Worm (Caenorhabditis elegans) whole organism, young adult: ENCODE results near the gene W10G6.1.

ENCODE experiments used
- B0019.2 ChIP-seq: fragments of 200-800 bp; sonication (Bioruptor generic); conservative IDR thresholded peaks from 2 replicates; pipeline ENCODE4 v1.3.6; 2022; ENCODE audit warnings: missing genetic modification reagents, missing genetic modification characterization, missing compliant biosample characterization
- C17E4.6 ChIP-seq: fragments of 200-800 bp; sonication (Bioruptor generic); IDR thresholded peaks from 2 replicates; pipeline ENCODE4 v1.3.6; 2022; ENCODE audit warnings: missing genetic modification reagents, missing genetic modification characterization, missing compliant biosample characterization
- F33H1.4 ChIP-seq: fragments of 200-800 bp; sonication (Bioruptor generic); IDR thresholded peaks from 2 replicates; pipeline ENCODE4 v1.3.6; 2022; ENCODE audit warnings: missing genetic modification reagents, missing genetic modification characterization, missing compliant biosample characterization
- F37B4.10 ChIP-seq: fragments of 200-800 bp; sonication (Bioruptor generic); IDR thresholded peaks from 2 replicates; pipeline ENCODE4 v1.3.6; 2022; ENCODE audit warnings: missing genetic modification characterization, missing compliant biosample characterization
- F39B2.1 ChIP-seq: fragments of 200-800 bp; sonication (Bioruptor generic); IDR thresholded peaks from 2 replicates; pipeline ENCODE4 v1.3.6; 2022; ENCODE audit warnings: missing genetic modification reagents, missing genetic modification characterization, missing compliant biosample characterization
- F52B5.7 ChIP-seq: sonication (generic microtip); optimal IDR thresholded peaks from 2 replicates; lab custom pipeline; 2016; ENCODE audit warnings: mild to moderate bottlenecking, missing genetic modification characterization, missing compliant biosample characterization
- F57C9.4 ChIP-seq: sonication (generic microtip); optimal IDR thresholded peaks from 2 replicates; lab custom pipeline; 2017; ENCODE audit warnings: mild to moderate bottlenecking, missing genetic modification characterization, missing compliant biosample characterization
- T07F8.4 ChIP-seq: sonication (generic microtip); optimal IDR thresholded peaks from 2 replicates; lab custom pipeline; 2016; ENCODE audit warnings: mild to moderate bottlenecking, missing genetic modification characterization, moderate library complexity, missing compliant biosample characterization
- Y53F4B.3 ChIP-seq: fragments of 200-800 bp; sonication (Bioruptor generic); IDR thresholded peaks from 2 replicates; pipeline ENCODE4 v1.3.6; 2022; ENCODE audit warnings: missing genetic modification reagents, missing genetic modification characterization, missing compliant biosample characterization
- Y53G8AR.9 ChIP-seq: fragments of 200-800 bp; sonication (Bioruptor generic); conservative IDR thresholded peaks from 2 replicates; pipeline ENCODE4 v1.3.6; 2022; ENCODE audit warnings: missing genetic modification reagents, missing genetic modification characterization, missing compliant biosample characterization
- Y56A3A.18 ChIP-seq: fragments of 200-800 bp; sonication (Bioruptor generic); IDR thresholded peaks from 2 replicates; pipeline ENCODE4 v1.3.6; 2022; ENCODE audit warnings: missing genetic modification reagents, missing genetic modification characterization, missing compliant biosample characterization
- Y95B8A.8 ChIP-seq: fragments of 200-800 bp; sonication (Bioruptor generic); IDR thresholded peaks from 2 replicates; pipeline ENCODE4 v1.3.6; 2022; ENCODE audit warnings: missing genetic modification reagents, missing genetic modification characterization, missing compliant biosample characterization
- bed-1 ChIP-seq: fragments of 200-800 bp; sonication (Bioruptor generic); IDR thresholded peaks from 2 replicates; pipeline ENCODE4 v1.3.6; 2022; ENCODE audit warnings: missing genetic modification reagents, missing genetic modification characterization, missing compliant biosample characterization
- ceh-27 ChIP-seq: fragments of 200-800 bp; sonication (Bioruptor generic); optimal IDR thresholded peaks from 2 replicates; lab custom pipeline; 2018; ENCODE audit warnings: mild to moderate bottlenecking, missing genetic modification characterization, moderate library complexity, missing compliant biosample characterization
- chd-7 ChIP-seq: sonication (generic microtip); optimal IDR thresholded peaks from 2 replicates; lab custom pipeline; 2016; ENCODE audit warnings: mild to moderate bottlenecking, missing genetic modification characterization, moderate library complexity, missing compliant biosample characterization
- dox-1 ChIP-seq: fragments of 200-800 bp; sonication (Bioruptor generic); IDR thresholded peaks from 2 replicates; pipeline ENCODE4 v1.3.6; 2022; ENCODE audit warnings: missing genetic modification reagents, missing genetic modification characterization, missing compliant biosample characterization
- dpl-1 ChIP-seq: fragments of 150-350 bp; optimal IDR thresholded peaks from 2 replicates; lab custom pipeline; 2014; ENCODE audit warnings: missing biosample characterization, missing genetic modification reagents, missing genetic modification characterization
- egrh-3 ChIP-seq: fragments of 200-800 bp; sonication (Bioruptor generic); IDR thresholded peaks from 2 replicates; pipeline ENCODE4 v1.3.6; 2022; ENCODE audit warnings: missing genetic modification reagents, missing genetic modification characterization, missing compliant biosample characterization
- ekl-4 ChIP-seq: fragments of 200-800 bp; sonication (Bioruptor generic); IDR thresholded peaks from 2 replicates; pipeline ENCODE4 v1.3.6; 2022; ENCODE audit warnings: missing genetic modification reagents, missing genetic modification characterization, missing compliant biosample characterization
- gei-17 ChIP-seq: fragments of 200-800 bp; sonication (Bioruptor generic); optimal IDR thresholded peaks from 2 replicates; lab custom pipeline; 2018; ENCODE audit warnings: mild to moderate bottlenecking, missing genetic modification characterization, missing compliant biosample characterization
- hlh-26 ChIP-seq: fragments of 200-800 bp; sonication (Bioruptor generic); conservative IDR thresholded peaks from 2 replicates; pipeline ENCODE4 v1.3.6; 2022; ENCODE audit warnings: missing genetic modification reagents, missing genetic modification characterization, missing compliant biosample characterization
- hmg-1.2 ChIP-seq: fragments of 200-800 bp; sonication (Bioruptor generic); IDR thresholded peaks from 2 replicates; pipeline ENCODE4 v1.3.6; 2022; ENCODE audit warnings: missing genetic modification reagents, missing genetic modification characterization, missing compliant biosample characterization
- hsf-1 ChIP-seq: fragments of 200-800 bp; sonication (Bioruptor generic); IDR thresholded peaks from 2 replicates; pipeline ENCODE4 v1.3.6; 2022; ENCODE audit warnings: missing genetic modification reagents, missing genetic modification characterization, missing compliant biosample characterization
- lag-1 ChIP-seq: fragments of 200-800 bp; sonication (Bioruptor generic); IDR thresholded peaks from 2 replicates; pipeline ENCODE4 v1.3.6; 2022; ENCODE audit warnings: missing genetic modification reagents, missing genetic modification characterization, missing compliant biosample characterization
- let-526 ChIP-seq: fragments of 200-800 bp; sonication (Bioruptor generic); IDR thresholded peaks from 2 replicates; pipeline ENCODE4 v1.3.6; 2022; ENCODE audit warnings: missing genetic modification reagents, missing genetic modification characterization, missing compliant biosample characterization
- lin-40 ChIP-seq: sonication (generic microtip); optimal IDR thresholded peaks from 2 replicates; lab custom pipeline; 2016; ENCODE audit warnings: missing genetic modification characterization, mild to moderate bottlenecking, missing compliant biosample characterization, missing genotype, missing genetic modification reagents
- lsy-27 ChIP-seq: sonication (generic microtip); optimal IDR thresholded peaks from 2 replicates; lab custom pipeline; 2017; ENCODE audit warnings: missing genetic modification characterization, mild to moderate bottlenecking, missing compliant biosample characterization, antibody characterized with exemption, missing genotype, borderline replicate concordance; ENCODE audit not compliant: insufficient read depth
- madf-3 ChIP-seq: fragments of 200-800 bp; sonication (Bioruptor generic); IDR thresholded peaks from 2 replicates; pipeline ENCODE4 v1.3.6; 2022; ENCODE audit warnings: missing genetic modification reagents, missing genetic modification characterization, missing compliant biosample characterization
- nfya-1 ChIP-seq: sonication (generic microtip); optimal IDR thresholded peaks from 2 replicates; lab custom pipeline; 2017; ENCODE audit warnings: antibody characterized with exemption, missing compliant biosample characterization, missing genetic modification characterization, borderline replicate concordance; ENCODE audit not compliant: insufficient read depth
- nhr-27 ChIP-seq: fragments of 200-800 bp; sonication (Bioruptor generic); optimal IDR thresholded peaks from 2 replicates; lab custom pipeline; 2018; ENCODE audit warnings: mild to moderate bottlenecking, missing genetic modification characterization, moderate library complexity, missing compliant biosample characterization
- nhr-80 ChIP-seq: sonication (generic microtip); optimal IDR thresholded peaks from 2 replicates; lab custom pipeline; 2016; ENCODE audit warnings: missing genetic modification characterization, missing compliant biosample characterization
- pha-4 ChIP-seq: fragments of 150-350 bp; sonication (generic microtip); optimal IDR thresholded peaks from 2 replicates; lab custom pipeline; 2014; ENCODE audit warnings: missing biosample characterization, missing genetic modification reagents, missing genetic modification characterization
- repo-1 ChIP-seq: sonication (generic microtip); optimal IDR thresholded peaks from 2 replicates; lab custom pipeline; 2017; ENCODE audit warnings: mild to moderate bottlenecking, missing genetic modification characterization, missing compliant biosample characterization
- rpc-1 ChIP-seq, 2 experiments: fragments of 150-350 bp in 1 of 2; sonication (generic microtip) in 1 of 2; optimal IDR thresholded peaks; 2 replicates each; lab custom pipeline; 2014 to 2018; ENCODE audit warnings: missing biosample characterization in 1 of 2, missing genetic modification characterization in 1 of 2, missing genetic modification reagents in 1 of 2, missing genotype in 1 of 2
- snpc-1.3 ChIP-seq: sonication (generic microtip); optimal IDR thresholded peaks from 2 replicates; lab custom pipeline; 2017; ENCODE audit warnings: missing genetic modification characterization, mild to moderate bottlenecking, missing compliant biosample characterization, antibody characterized with exemption, moderate library complexity, missing genotype, missing genetic modification reagents; ENCODE audit not compliant: insufficient read depth
- snpc-4 ChIP-seq, 5 experiments: fragments of 150-350 bp in 1 of 5; sonication (generic microtip) in 4 of 5; optimal IDR thresholded peaks; 2 replicates each; lab custom pipeline; 2014 to 2018; ENCODE audit warnings: missing genetic modification characterization in 5 of 5, missing biosample characterization in 3 of 5, antibody characterized with exemption in 2 of 5, mild to moderate bottlenecking in 2 of 5, missing compliant biosample characterization in 2 of 5, missing genotype in 2 of 5, moderate library complexity in 2 of 5, missing genetic modification reagents in 1 of 5
- tbp1 ChIP-seq: fragments of 200-800 bp; sonication (Bioruptor generic); optimal IDR thresholded peaks from 2 replicates; lab custom pipeline; 2018; ENCODE audit warnings: mild to moderate bottlenecking, missing genetic modification characterization, missing compliant biosample characterization
- tlf-1 ChIP-seq: fragments of 200-800 bp; sonication (Bioruptor generic); optimal IDR thresholded peaks from 2 replicates; lab custom pipeline; 2018; ENCODE audit warnings: mild to moderate bottlenecking, missing genetic modification characterization, missing compliant biosample characterization
- unc-130 ChIP-seq: sonication (generic microtip); optimal IDR thresholded peaks from 2 replicates; lab custom pipeline; 2016; ENCODE audit warnings: missing genetic modification reagents, missing genetic modification characterization, missing compliant biosample characterization
- xnd-1 ChIP-seq: sonication (generic microtip); optimal IDR thresholded peaks from 2 replicates; lab custom pipeline; 2016; ENCODE audit warnings: missing genotype, missing genetic modification reagents, missing genetic modification characterization, missing compliant biosample characterization
- ztf-22 ChIP-seq: fragments of 200-800 bp; sonication (Bioruptor generic); optimal IDR thresholded peaks from 2 replicates; lab custom pipeline; 2018; ENCODE audit warnings: mild to moderate bottlenecking, missing genetic modification characterization, moderate library complexity, missing compliant biosample characterization
- ztf-26 ChIP-seq: sonication (generic microtip); optimal IDR thresholded peaks from 2 replicates; lab custom pipeline; 2017; ENCODE audit warnings: missing genetic modification characterization, missing compliant biosample characterization
- ztf-28 ChIP-seq: fragments of 200-800 bp; sonication (Bioruptor generic); IDR thresholded peaks from 2 replicates; pipeline ENCODE4 v1.3.6; 2022; ENCODE audit warnings: missing genetic modification reagents, missing genetic modification characterization, missing compliant biosample characterization

Gene W10G6.1

ce11 chrX:16209122-16209521, 35.9 kb upstream of the W10G6.1 start (continued):
- no peak for TF ChIP-seq lsy-27 (tag; lab: Kevin White, UChicago)
- no peak for TF ChIP-seq lag-1 (GFP tag; lab: Robert Waterston, UW)
- peak; percentile 4 for TF ChIP-seq tbp1 (GFP tag; lab: Kevin White, UChicago)
- TF ChIP-seq rpc-1 (optimal IDR thresholded peaks at IDR 0.05; lab: Kevin White, UChicago), result no peak
- peak; percentile 60 for TF ChIP-seq rpc-1 (tag; optimal IDR thresholded peaks at IDR 0.05; lab: Kevin White, UChicago)
- peak; percentile 5; the same call in 1 of the 2 replicates for TF ChIP-seq hmg-1.2 (GFP tag; lab: Robert Waterston, UW)
- TF ChIP-seq lin-40 (tag; lab: Kevin White, UChicago), result no peak
- TF ChIP-seq F37B4.10 (GFP tag; lab: Robert Waterston, UW), result no peak
- TF ChIP-seq F57C9.4 (tag; lab: Kevin White, UChicago), result no peak
- no peak for TF ChIP-seq hlh-26

- peak; percentile 94 for TF ChIP-seq gei-17 (GFP tag; lab: Kevin White, UChicago)
- TF ChIP-seq nfya-1 (tag; lab: Kevin White, UChicago), result no peak
- peak; percentile 80; the same call in 1 of the 2 replicates for TF ChIP-seq ztf-28 (GFP tag; lab: Robert Waterston, UW)
- peak; percentile 89 for TF ChIP-seq F52B5.7 (tag; lab: Kevin White, UChicago)
- peak; percentile 93 for TF ChIP-seq ztf-26 (tag; lab: Kevin White, UChicago)
- TF ChIP-seq dox-1, result peak; percentile 94
- peak; percentile 57; the same call in 1 of the 2 replicates for TF ChIP-seq Y95B8A.8 (GFP tag; lab: Robert Waterston, UW)
- peak; percentile 62 for TF ChIP-seq nhr-27 (tag; lab: Kevin White, UChicago)
- peak; percentile 53 for TF ChIP-seq ztf-22 (GFP tag; lab: Kevin White, UChicago)
- TF ChIP-seq lsy-27 (tag; lab: Kevin White, UChicago), result peak; percentile 80
- peak; percentile 87 for TF ChIP-seq ceh-27 (GFP tag; lab: Kevin White, UChicago)
- peak; percentile 81 for TF ChIP-seq egrh-3
- TF ChIP-seq snpc-4 (GFP tag; optimal IDR thresholded peaks at IDR 0.05; lab: Kevin White, UChicago), result peak; percentile 76
- peak; percentile 82 to 89 (median 87) for TF ChIP-seq snpc-4 (tag; optimal IDR thresholded peaks at IDR 0.05; lab: Kevin White, UChicago)
- 0 out of 2 replicates have a peak, but pooled peaks have one; percentile 17 for TF ChIP-seq F33H1.4 (GFP tag; lab: Robert Waterston, UW)
- no peak for TF ChIP-seq pha-4
- TF ChIP-seq Y53G8AR.9 (GFP tag; lab: Robert Waterston, UW), result peak; percentile 89
- peak; percentile 89 for TF ChIP-seq ekl-4 (GFP tag; lab: Robert Waterston, UW)
- peak; percentile 96 for TF ChIP-seq Y56A3A.18 (GFP tag; lab: Robert Waterston, UW)
- TF ChIP-seq bed-1 (GFP tag; lab: Robert Waterston, UW), result 0 out of 2 replicates have a peak, but pooled peaks have one; percentile 74
- peak; percentile 92 for TF ChIP-seq hmg-1.2 (GFP tag; lab: Robert Waterston, UW)
- TF ChIP-seq dpl-1 (GFP tag; lab: Kevin White, UChicago), result peak; percentile 16
- no peak for TF ChIP-seq Y53F4B.3 (GFP tag; lab: Robert Waterston, UW)
- TF ChIP-seq T07F8.4 (tag; lab: Kevin White, UChicago), result peak; percentile 85
- TF ChIP-seq C17E4.6, result peak; percentile 39; the same call in 1 of the 2 replicates
- TF ChIP-seq B0019.2 (GFP tag; lab: Robert Waterston, UW), result no peak
- TF ChIP-seq xnd-1 (tag; lab: Kevin White, UChicago), result no peak
- peak; percentile 53; the same call in 1 of the 2 replicates for TF ChIP-seq hsf-1
- peak; percentile 61 for TF ChIP-seq F57C9.4 (tag; lab: Kevin White, UChicago)
- TF ChIP-seq chd-7 (tag; lab: Kevin White, UChicago), result peak; percentile 85
- TF ChIP-seq let-526, result peak; percentile 67; the same call in 1 of the 2 replicates
- TF ChIP-seq repo-1, result peak; percentile 92
- TF ChIP-seq madf-3 (GFP tag; lab: Robert Waterston, UW), result peak; percentile 84
- TF ChIP-seq tbp1 (GFP tag; lab: Kevin White, UChicago), result peak; percentile 97
- peak; percentile 84; the same call in 1 of the 2 replicates for TF ChIP-seq F39B2.1 (GFP tag; lab: Robert Waterston, UW)
- TF ChIP-seq unc-130 (GFP tag; lab: Kevin White, UChicago), result peak; percentile 41
- peak; percentile 71 for TF ChIP-seq snpc-1.3 (tag; lab: Kevin White, UChicago)
- peak; percentile 86 for TF ChIP-seq tlf-1 (GFP tag; lab: Kevin White, UChicago)
- TF ChIP-seq nhr-80, result peak; percentile 54
These were observed 35.3 kb upstream of the W10G6.1 start for ce11 chrX:16209660-16210059.
